Worm (Caenorhabditis elegans) whole organism, L4 larva: ENCODE results near the gene T16G12.4.

Experiments used
- F10B5.3 ChIP-seq: sonication (generic microtip); optimal IDR thresholded peaks from 2 replicates; lab custom pipeline; 2016; ENCODE audit warnings: mild to moderate bottlenecking, missing genetic modification characterization, missing compliant biosample characterization
- T20F7.1 ChIP-seq: fragments of 200-800 bp; sonication (Bioruptor generic); optimal IDR thresholded peaks from 2 replicates; lab custom pipeline; 2018; ENCODE audit warnings: mild to moderate bottlenecking, missing genetic modification characterization, missing compliant biosample characterization
- Y105C5A.15 ChIP-seq: fragments of 200-800 bp; sonication (Bioruptor generic); IDR thresholded peaks from 2 replicates; pipeline ENCODE4 v1.3.6; 2022; ENCODE audit warnings: missing genetic modification characterization, missing compliant biosample characterization
- Y48G9A.11 ChIP-seq: fragments of 200-800 bp; sonication (Bioruptor generic); IDR thresholded peaks from 2 replicates; pipeline ENCODE4 v1.3.6; 2022; ENCODE audit warnings: missing genetic modification reagents, missing genetic modification characterization, missing compliant biosample characterization
- Y75B8A.6 ChIP-seq: fragments of 200-800 bp; sonication (Bioruptor generic); IDR thresholded peaks from 2 replicates; pipeline ENCODE4 v1.3.6; 2022; ENCODE audit warnings: missing genetic modification reagents, missing genetic modification characterization, missing compliant biosample characterization
- aha-1 ChIP-seq: fragments of 150-350 bp; peaks from one replicate; lab custom pipeline; 2014; ENCODE audit warnings: missing biosample characterization, missing genetic modification characterization
- arid-1 ChIP-seq: fragments of 200-800 bp; sonication (Bioruptor generic); conservative IDR thresholded peaks from 2 replicates; pipeline ENCODE4 v1.3.6; 2022; ENCODE audit warnings: missing genetic modification reagents, missing genetic modification characterization, missing compliant biosample characterization
- attf-4 ChIP-seq: sonication (generic microtip); optimal IDR thresholded peaks from 3 replicates; lab custom pipeline; 2017; ENCODE audit warnings: missing biosample characterization, missing genetic modification characterization
- ceh-32 ChIP-seq: sonication (generic microtip); optimal IDR thresholded peaks from 2 replicates; lab custom pipeline; 2016; ENCODE audit warnings: mild to moderate bottlenecking, missing genetic modification characterization, missing compliant biosample characterization; ENCODE audit not compliant: poor library complexity
- daf-19 ChIP-seq: fragments of 200-800 bp; sonication (Bioruptor generic); conservative IDR thresholded peaks from 2 replicates; pipeline ENCODE4 v1.3.6; 2022; ENCODE audit warnings: missing genetic modification characterization, missing compliant biosample characterization
- dpl-1 ChIP-seq: fragments of 150-350 bp; optimal IDR thresholded peaks from 2 replicates; lab custom pipeline; 2014; ENCODE audit warnings: missing biosample characterization, missing genetic modification reagents, missing genetic modification characterization
- fkh-10 ChIP-seq: fragments of 150-350 bp; optimal IDR thresholded peaks from 2 replicates; lab custom pipeline; 2014; ENCODE audit warnings: missing biosample characterization, missing genetic modification reagents, missing genetic modification characterization
- gei-8 ChIP-seq: fragments of 200-800 bp; sonication (Bioruptor generic); optimal IDR thresholded peaks from 2 replicates; lab custom pipeline; 2018; ENCODE audit warnings: mild to moderate bottlenecking, missing genetic modification characterization, missing compliant biosample characterization
- hlh-30 ChIP-seq: sonication (generic microtip); optimal IDR thresholded peaks from 2 replicates; lab custom pipeline; 2017; ENCODE audit warnings: antibody characterized with exemption, mild to moderate bottlenecking, missing genetic modification characterization, missing compliant biosample characterization; ENCODE audit not compliant: insufficient read depth
- lin-38 ChIP-seq: fragments of 200-800 bp; sonication (Bioruptor generic); IDR thresholded peaks from 2 replicates; pipeline ENCODE4 v1.3.6; 2022; ENCODE audit warnings: missing genetic modification reagents, missing genetic modification characterization, missing compliant biosample characterization
- lsy-2 ChIP-seq, 2 experiments: fragments of 150-350 bp in 1 of 2; sonication (generic microtip) in 1 of 2; optimal IDR thresholded peaks; 2 replicates each; lab custom pipeline; 2014 to 2017; ENCODE audit warnings: missing biosample characterization in 2 of 2, missing genetic modification characterization in 2 of 2
- mes-2 ChIP-seq: sonication (generic microtip); optimal IDR thresholded peaks from 2 replicates; lab custom pipeline; 2016; ENCODE audit warnings: missing genotype, mild to moderate bottlenecking, missing genetic modification characterization, missing compliant biosample characterization; ENCODE audit not compliant: poor library complexity, severe bottlenecking
- nhr-10 ChIP-seq: fragments of 150-350 bp; optimal IDR thresholded peaks from 2 replicates; lab custom pipeline; 2014; ENCODE audit warnings: missing biosample characterization, missing genetic modification characterization
- nhr-102 ChIP-seq: sonication (generic microtip); optimal IDR thresholded peaks from 2 replicates; lab custom pipeline; 2016; ENCODE audit warnings: mild to moderate bottlenecking, missing genetic modification characterization, moderate library complexity, missing compliant biosample characterization
- nhr-41 ChIP-seq: fragments of 200-800 bp; sonication (Bioruptor generic); IDR thresholded peaks from 2 replicates; pipeline ENCODE4 v1.3.6; 2022; ENCODE audit warnings: missing genetic modification reagents, missing genetic modification characterization, missing compliant biosample characterization
- nhr-42 ChIP-seq: fragments of 200-800 bp; sonication (Bioruptor generic); IDR thresholded peaks from 2 replicates; pipeline ENCODE4 v1.3.6; 2022; ENCODE audit warnings: missing genetic modification characterization, missing compliant biosample characterization
- pha-4 ChIP-seq, 2 experiments: fragments of 150-350 bp in 1 of 2; fragments of 200-800 bp in 1 of 2; sonication (Bioruptor generic) in 1 of 2; IDR thresholded peaks in 1 of 2; optimal IDR thresholded peaks in 1 of 2; 2 replicates each; pipeline versions ENCODE4 v1.3.6 to Lab custom; 2014 to 2022; ENCODE audit warnings: missing genetic modification characterization in 2 of 2, missing genetic modification reagents in 2 of 2, missing biosample characterization in 1 of 2, missing compliant biosample characterization in 1 of 2
- sdz-12 ChIP-seq: fragments of 200-800 bp; sonication (Bioruptor generic); optimal IDR thresholded peaks from 2 replicates; lab custom pipeline; 2018; ENCODE audit warnings: mild to moderate bottlenecking, missing genetic modification characterization, missing compliant biosample characterization
- snpc-1.2 ChIP-seq: fragments of 200-800 bp; sonication (Bioruptor generic); IDR thresholded peaks from 2 replicates; pipeline ENCODE4 v1.3.6; 2022; ENCODE audit warnings: missing genetic modification reagents, missing genetic modification characterization, missing compliant biosample characterization
- spr-3 ChIP-seq: fragments of 200-800 bp; sonication (Bioruptor generic); optimal IDR thresholded peaks from 2 replicates; lab custom pipeline; 2018; ENCODE audit warnings: mild to moderate bottlenecking, missing genetic modification characterization, missing compliant biosample characterization
- tra-1 ChIP-seq: fragments of 200-800 bp; sonication (Bioruptor generic); IDR thresholded peaks from 2 replicates; pipeline ENCODE4 v1.3.6; 2022; ENCODE audit warnings: missing genetic modification reagents, missing genetic modification characterization, missing compliant biosample characterization
- unc-62 ChIP-seq, 3 experiments: fragments of 150-350 bp in 1 of 3; sonication (generic microtip); optimal IDR thresholded peaks in 2 of 3; peaks in 1 of 3; 1 replicate in 1 of 3; 2 replicates in 2 of 3; lab custom pipeline; 2014 to 2017; ENCODE audit warnings: missing biosample characterization in 3 of 3, missing genetic modification characterization in 3 of 3, missing genetic modification reagents in 3 of 3, missing genotype in 1 of 3
- zfp-2 ChIP-seq: sonication (generic microtip); optimal IDR thresholded peaks from 2 replicates; lab custom pipeline; 2016; ENCODE audit warnings: mild to moderate bottlenecking, missing genetic modification characterization, missing compliant biosample characterization

T16G12.4 gene

ce11 chrIII:10085103-10085502 lies 27.5 kb downstream of the T16G12.4 start, which contains the start of gene T16H12.13:
Gene T16H12.13 (plus strand): TSS chrIII:10085403.
- no peak for TF ChIP-seq Y75B8A.6 (GFP tag; lab: Robert Waterston, UW)
- TF ChIP-seq nhr-41 (GFP tag; lab: Robert Waterston, UW), result no peak
- no peak for TF ChIP-seq zfp-2
- TF ChIP-seq gei-8 (GFP tag; lab: Kevin White, UChicago), result no peak

ce11 chrIII:10085574-10085973 lies 28.0 kb downstream of the T16G12.4 start:
- TF ChIP-seq fkh-10 (GFP tag; lab: Kevin White, UChicago), result no peak
- peak; percentile 91 for TF ChIP-seq aha-1 (tag; lab: Kevin White, UChicago)
- TF ChIP-seq unc-62 (GFP tag; optimal IDR thresholded peaks at IDR 0.05 in 1 of 2; lab: Kevin White, UChicago), result peak in 1 of 2 experiments; percentile 22
- no peak for TF ChIP-seq unc-62 (tag; optimal IDR thresholded peaks at IDR 0.05; lab: Kevin White, UChicago)
- TF ChIP-seq spr-3 (GFP tag; lab: Kevin White, UChicago), result no peak
- TF ChIP-seq T20F7.1, result no peak
- no peak for TF ChIP-seq F10B5.3 (tag; lab: Kevin White, UChicago)

- no peak for TF ChIP-seq gei-8 (GFP tag; lab: Kevin White, UChicago)
- no peak for TF ChIP-seq attf-4 (tag; lab: Kevin White, UChicago)
- no peak for TF ChIP-seq Y105C5A.15 (GFP tag; lab: Robert Waterston, UW)
- TF ChIP-seq arid-1 (GFP tag; lab: Robert Waterston, UW), result no peak
- TF ChIP-seq nhr-10 (tag; lab: Kevin White, UChicago), result no peak
Observed at ce11 chrIII:10085983-10086382, 28.4 kb downstream of the T16G12.4 start, which contains the start of gene T16H12.2. Gene T16H12.2 (plus strand): TSS chrIII:10086283.

- TF ChIP-seq nhr-102 (tag; lab: Kevin White, UChicago) (no peak), nhr-42 (GFP tag; lab: Robert Waterston, UW) (no peak), tra-1 (no peak)
Observed at ce11 chrIII:10088508-10088981, 30.9 kb downstream of the T16G12.4 start, which contains the start of gene hal-2. Gene hal-2 (minus strand): TSS chrIII:10088931.

- peak; percentile 7; the same call in 1 of the 2 replicates for TF ChIP-seq pha-4 (GFP tag; IDR thresholded peaks at IDR 0.05; lab: Robert Waterston, UW)
- TF ChIP-seq pha-4 (tag; optimal IDR thresholded peaks at IDR 0.05; lab: Kevin White, UChicago), result no peak
- TF ChIP-seq sdz-12 (GFP tag; lab: Kevin White, UChicago), result no peak
Observed at ce11 chrIII:10090685-10091084, 33.1 kb downstream of the T16G12.4 start, which contains the start of gene gtf-2H2C. Gene gtf-2H2C (minus strand): TSS chrIII:10090785.

ce11 chrIII:10093093-10093492 lies 35.5 kb downstream of the T16G12.4 start:
- TF ChIP-seq ceh-32 (tag; lab: Kevin White, UChicago), result no peak
- TF ChIP-seq hlh-30, result peak; percentile 11
- 0 out of 2 replicates have a peak, but pooled peaks have one; percentile 21 for TF ChIP-seq lin-38 (GFP tag; lab: Robert Waterston, UW)
- TF ChIP-seq lsy-2 (tag; optimal IDR thresholded peaks at IDR 0.05; lab: Kevin White, UChicago), result peak in 1 of 2 experiments; percentile 47
- no peak for TF ChIP-seq Y48G9A.11
- peak; percentile 69 for TF ChIP-seq dpl-1 (GFP tag; lab: Kevin White, UChicago)
- TF ChIP-seq mes-2 (tag; lab: Kevin White, UChicago), result peak; percentile 58
- TF ChIP-seq daf-19 (GFP tag; lab: Robert Waterston, UW), result no peak
- TF ChIP-seq snpc-1.2 (GFP tag; lab: Robert Waterston, UW), result no peak
